Fruit fly (Drosophila melanogaster) whole organism, embryonic: ENCODE measurements around the gene CG6142.
A peak's percentile ranks its signal among the peaks of the same experiment; 100 is the strongest.

ENCODE experiments used
- BtbVII ChIP-seq: fragments of 200-800 bp; sonication (Bioruptor generic); optimal IDR thresholded peaks from 3 replicates; lab custom pipeline; 2017; ENCODE audit warnings: missing biosample characterization, mild to moderate bottlenecking, missing genetic modification characterization
- CG10543 ChIP-seq: fragments of 200-800 bp; sonication (Bioruptor generic); optimal IDR thresholded peaks from 3 replicates; lab custom pipeline; 2017; ENCODE audit warnings: missing biosample characterization, mild to moderate bottlenecking, missing genetic modification characterization, moderate library complexity
- CG11456 ChIP-seq: fragments of 200-800 bp; sonication (Bioruptor generic); IDR thresholded peaks from 3 replicates; pipeline ENCODE4 v1.3.6; 2022; ENCODE audit warnings: missing biosample characterization, missing genetic modification characterization
- CG11560 ChIP-seq: fragments of 200-800 bp; sonication (Bioruptor generic); IDR thresholded peaks from 3 replicates; pipeline ENCODE4 v1.3.6; 2022; ENCODE audit warnings: missing biosample characterization, missing genetic modification characterization
- CG12219 ChIP-seq: fragments of 200-800 bp; sonication (Bioruptor generic); optimal IDR thresholded peaks from 3 replicates; lab custom pipeline; 2018; ENCODE audit warnings: missing biosample characterization, mild to moderate bottlenecking, missing genetic modification characterization
- CG12659 ChIP-seq: fragments of 200-800 bp; sonication (Bioruptor generic); optimal IDR thresholded peaks from 3 replicates; lab custom pipeline; 2017; ENCODE audit warnings: mild to moderate bottlenecking, missing biosample characterization, missing genetic modification reagents, missing genetic modification characterization
- CG12769 ChIP-seq: fragments of 200-800 bp; sonication (Bioruptor generic); optimal IDR thresholded peaks from 2 replicates; lab custom pipeline; 2019; ENCODE audit warnings: missing biosample characterization, mild to moderate bottlenecking, missing genetic modification characterization, moderate library complexity
- CG14965 ChIP-seq: fragments of 200-800 bp; sonication (Bioruptor generic); optimal IDR thresholded peaks from 2 replicates; lab custom pipeline; 2016; ENCODE audit warnings: missing biosample characterization, missing genetic modification characterization, borderline replicate concordance
- CG15601 ChIP-seq: fragments of 200-800 bp; sonication (Bioruptor generic); optimal IDR thresholded peaks from 3 replicates; lab custom pipeline; 2019; ENCODE audit warnings: missing biosample characterization, mild to moderate bottlenecking, missing genetic modification characterization, moderate library complexity
- CG1647 ChIP-seq: fragments of 200-800 bp; sonication (Bioruptor generic); optimal IDR thresholded peaks from 3 replicates; lab custom pipeline; 2016; ENCODE audit warnings: missing biosample characterization, missing genetic modification characterization
- CG2712 ChIP-seq: fragments of 200-800 bp; optimal IDR thresholded peaks from 3 replicates; lab custom pipeline; 2019; ENCODE audit warnings: missing biosample characterization, mild to moderate bottlenecking, missing genetic modification characterization, moderate library complexity
- CG3065 ChIP-seq: fragments of 200-800 bp; sonication (Bioruptor generic); optimal IDR thresholded peaks from 2 replicates; lab custom pipeline; 2016; ENCODE audit warnings: missing biosample characterization, missing genetic modification characterization
- CG32532 ChIP-seq: fragments of 200-800 bp; sonication (Bioruptor generic); IDR thresholded peaks from 2 replicates; pipeline ENCODE4 v1.3.6; 2022; ENCODE audit warnings: missing biosample characterization, missing genetic modification characterization
- CG32767 ChIP-seq: fragments of 200-800 bp; sonication (Bioruptor generic); IDR thresholded peaks from 2 replicates; pipeline ENCODE4 v1.3.6; 2022; ENCODE audit warnings: missing biosample characterization, missing genetic modification characterization
- CG33213 ChIP-seq: fragments of 200-800 bp; sonication (Bioruptor generic); optimal IDR thresholded peaks from 3 replicates; lab custom pipeline; 2016; ENCODE audit warnings: missing biosample characterization, missing genetic modification characterization
- CG3847 ChIP-seq: fragments of 200-800 bp; sonication (Bioruptor generic); IDR thresholded peaks from 2 replicates; pipeline ENCODE4 v1.3.6; 2022; ENCODE audit warnings: missing biosample characterization, missing genetic modification characterization
- CG4854 ChIP-seq: fragments of 200-800 bp; sonication (Bioruptor generic); optimal IDR thresholded peaks from 2 replicates; lab custom pipeline; 2016; ENCODE audit warnings: missing biosample characterization, missing genetic modification characterization, inconsistent platforms
- CG5245 ChIP-seq: fragments of 200-800 bp; sonication (Bioruptor generic); optimal IDR thresholded peaks from 3 replicates; lab custom pipeline; 2016; ENCODE audit warnings: missing biosample characterization, missing genetic modification characterization
- CG6654 ChIP-seq: fragments of 200-800 bp; sonication (Bioruptor generic); optimal IDR thresholded peaks from 2 replicates; lab custom pipeline; 2017; ENCODE audit warnings: missing biosample characterization, mild to moderate bottlenecking, missing genetic modification characterization
- CG7556 ChIP-seq: fragments of 200-800 bp; sonication (Bioruptor generic); optimal IDR thresholded peaks from 2 replicates; lab custom pipeline; 2017; ENCODE audit warnings: missing biosample characterization, mild to moderate bottlenecking, missing genetic modification characterization
- CG8765 ChIP-seq: fragments of 200-800 bp; sonication (Bioruptor generic); IDR thresholded peaks from 2 replicates; pipeline ENCODE4 v1.3.6; 2022; ENCODE audit warnings: missing biosample characterization, missing genetic modification characterization
- CHES-1-like ChIP-seq: fragments of 200-800 bp; sonication (Bioruptor generic); optimal IDR thresholded peaks from 2 replicates; lab custom pipeline; 2016; ENCODE audit warnings: missing biosample characterization, missing genetic modification characterization
- CoRest ChIP-seq: fragments of 200-800 bp; sonication (Bioruptor generic); optimal IDR thresholded peaks from 3 replicates; lab custom pipeline; 2018; ENCODE audit warnings: missing biosample characterization, mild to moderate bottlenecking, missing genetic modification characterization, moderate library complexity
- Dref ChIP-seq: fragments of 200-800 bp; sonication (Bioruptor generic); IDR thresholded peaks from 2 replicates; pipeline ENCODE4 v1.3.6; 2022; ENCODE audit warnings: missing biosample characterization, missing genetic modification characterization
- E2f2 ChIP-seq: fragments of 200-800 bp; sonication (Bioruptor generic); IDR thresholded peaks from 2 replicates; pipeline ENCODE4 v1.3.6; 2022; ENCODE audit warnings: missing biosample characterization, missing genetic modification characterization
- Gug ChIP-seq: fragments of 200-800 bp; sonication (Bioruptor generic); IDR thresholded peaks from 4 replicates; pipeline ENCODE4 v1.3.6; 2022; ENCODE audit warnings: missing biosample characterization, missing genetic modification characterization
- Hr51 ChIP-seq, 2 experiments: fragments of 200-800 bp; sonication (Bioruptor generic); optimal IDR thresholded peaks; 2 replicates in 1 of 2; 3 replicates in 1 of 2; lab custom pipeline; 2016 to 2018; ENCODE audit warnings: missing biosample characterization in 2 of 2, missing genetic modification characterization in 2 of 2, mild to moderate bottlenecking in 1 of 2, moderate library complexity in 1 of 2
- NFAT ChIP-seq: fragments of 200-800 bp; sonication (Bioruptor generic); IDR thresholded peaks from 2 replicates; pipeline ENCODE4 v1.3.6; 2022; ENCODE audit warnings: missing biosample characterization, missing genetic modification characterization
- Oli ChIP-seq: fragments of 200-800 bp; sonication (Bioruptor generic); optimal IDR thresholded peaks from 2 replicates; lab custom pipeline; 2018; ENCODE audit warnings: missing biosample characterization, mild to moderate bottlenecking, missing genetic modification characterization, moderate library complexity
- ac ChIP-seq: fragments of 200-800 bp; sonication (Bioruptor generic); optimal IDR thresholded peaks from 3 replicates; lab custom pipeline; 2017; ENCODE audit warnings: missing biosample characterization, mild to moderate bottlenecking, missing genetic modification characterization
- aop ChIP-seq: fragments of 200-800 bp; sonication (Bioruptor generic); IDR thresholded peaks from 2 replicates; pipeline ENCODE4 v1.3.6; 2022; ENCODE audit warnings: missing biosample characterization, missing genetic modification characterization
- ap ChIP-seq: fragments of 200-800 bp; sonication (Bioruptor generic); IDR thresholded peaks from 2 replicates; pipeline ENCODE4 v1.3.6; 2022; ENCODE audit warnings: missing biosample characterization, missing genetic modification characterization
- bowl ChIP-seq: fragments of 200-800 bp; sonication (Bioruptor generic); IDR thresholded peaks from 2 replicates; pipeline ENCODE4 v1.3.6; 2022; ENCODE audit warnings: missing biosample characterization, missing genetic modification characterization
- crc ChIP-seq: fragments of 200-800 bp; sonication (Bioruptor generic); optimal IDR thresholded peaks from 2 replicates; lab custom pipeline; 2016; ENCODE audit warnings: missing biosample characterization, missing genetic modification characterization
- disco-r ChIP-seq: fragments of 200-800 bp; sonication (Bioruptor generic); optimal IDR thresholded peaks from 2 replicates; lab custom pipeline; 2016; ENCODE audit warnings: missing biosample characterization, missing genetic modification characterization
- dmrt99B ChIP-seq: fragments of 200-800 bp; sonication (Bioruptor generic); optimal IDR thresholded peaks from 2 replicates; lab custom pipeline; 2018; ENCODE audit warnings: missing biosample characterization, mild to moderate bottlenecking, missing genetic modification characterization, moderate library complexity
- fd102C ChIP-seq: fragments of 200-800 bp; sonication (Bioruptor generic); optimal IDR thresholded peaks from 2 replicates; lab custom pipeline; 2018; ENCODE audit warnings: missing biosample characterization, mild to moderate bottlenecking, missing genetic modification characterization, moderate library complexity
- gcm ChIP-seq: fragments of 200-800 bp; sonication (Bioruptor generic); optimal IDR thresholded peaks from 2 replicates; lab custom pipeline; 2019; ENCODE audit warnings: missing biosample characterization, mild to moderate bottlenecking, missing genetic modification characterization, moderate library complexity
- gem ChIP-seq: fragments of 200-800 bp; sonication (Bioruptor generic); optimal IDR thresholded peaks from 2 replicates; lab custom pipeline; 2019; ENCODE audit warnings: missing biosample characterization, mild to moderate bottlenecking, missing genetic modification characterization, moderate library complexity
- hb ChIP-seq: fragments of 200-800 bp; sonication (Bioruptor generic); IDR thresholded peaks from 3 replicates; pipeline ENCODE4 v1.3.6; 2022; ENCODE audit warnings: missing biosample characterization, missing genetic modification characterization; ENCODE audit not compliant: partially characterized antibody
- insv ChIP-seq, 2 experiments: fragments of 200-800 bp; sonication (Bioruptor generic); optimal IDR thresholded peaks; 3 replicates each; lab custom pipeline; 2016 to 2018; ENCODE audit warnings: missing biosample characterization in 2 of 2, missing genetic modification characterization in 2 of 2
- org-1 ChIP-seq: fragments of 200-800 bp; sonication (Bioruptor generic); optimal IDR thresholded peaks from 2 replicates; lab custom pipeline; 2017; ENCODE audit warnings: missing biosample characterization, missing genetic modification characterization
- pb ChIP-seq: fragments of 200-800 bp; sonication (Bioruptor generic); optimal IDR thresholded peaks from 3 replicates; lab custom pipeline; 2016; ENCODE audit warnings: missing biosample characterization, missing genetic modification characterization
- pho ChIP-seq: fragments of 200-800 bp; sonication (Bioruptor generic); optimal IDR thresholded peaks from 2 replicates; lab custom pipeline; 2016; ENCODE audit warnings: missing biosample characterization, missing genetic modification characterization
- phol ChIP-seq: fragments of 200-800 bp; sonication (Bioruptor generic); optimal IDR thresholded peaks from 3 replicates; lab custom pipeline; 2018; ENCODE audit warnings: missing biosample characterization, mild to moderate bottlenecking, missing genetic modification characterization, moderate library complexity
- repo ChIP-seq: fragments of 200-800 bp; sonication (Bioruptor generic); optimal IDR thresholded peaks from 2 replicates; lab custom pipeline; 2016; ENCODE audit warnings: missing biosample characterization, missing genetic modification characterization
- sim ChIP-seq: fragments of 200-800 bp; sonication (Bioruptor generic); IDR thresholded peaks from 2 replicates; pipeline ENCODE4 v1.3.6; 2022; ENCODE audit warnings: missing biosample characterization, missing genetic modification characterization
- slbo ChIP-seq: fragments of 200-800 bp; sonication (Bioruptor generic); IDR thresholded peaks from 2 replicates; pipeline ENCODE4 v1.3.6; 2022; ENCODE audit warnings: missing biosample characterization, missing genetic modification characterization
- unc-4 ChIP-seq: fragments of 200-800 bp; sonication (Bioruptor generic); IDR thresholded peaks from 2 replicates; pipeline ENCODE4 v1.3.6; 2022; ENCODE audit warnings: missing biosample characterization, missing genetic modification characterization; ENCODE audit not compliant: partially characterized antibody
- wdn ChIP-seq: fragments of 200-800 bp; sonication (Bioruptor generic); IDR thresholded peaks from 2 replicates; pipeline ENCODE4 v1.3.6; 2022; ENCODE audit warnings: missing biosample characterization, missing genetic modification characterization

The CG6142 gene

dm6 chr3R:26121108-26121507 is 11.8 kb upstream of the CG6142 start (continued):
- no peak for TF ChIP-seq sim (GFP tag; lab: Robert Waterston, UW)
- TF ChIP-seq CG2712 (tag; lab: Kevin White, UChicago): peak; percentile 3
- TF ChIP-seq CG32767: no peak
- TF ChIP-seq CG3065 (GFP tag; lab: Kevin White, UChicago): no peak
- peak; percentile 36 for TF ChIP-seq Oli (tag; lab: Kevin White, UChicago)
- peak; percentile 52; the same call in 1 of the 2 replicates for TF ChIP-seq wdn
- peak; percentile 67 for TF ChIP-seq CG32532 (GFP tag; lab: Robert Waterston, UW)
- TF ChIP-seq CG10543 (GFP tag; lab: Kevin White, UChicago): peak; percentile 20
- no peak for TF ChIP-seq CG4854 (GFP tag; lab: Kevin White, UChicago)
- TF ChIP-seq CG12219 (GFP tag; lab: Kevin White, UChicago): no peak
- no peak for TF ChIP-seq pb (GFP tag; lab: Kevin White, UChicago)
- TF ChIP-seq gem: peak; percentile 63
- TF ChIP-seq CG1647 (GFP tag; lab: Kevin White, UChicago): peak; percentile 17
- no peak for TF ChIP-seq Gug (GFP tag; lab: Robert Waterston, UW)
- TF ChIP-seq Hr51 (GFP tag; optimal IDR thresholded peaks at IDR 0.05; lab: Kevin White, UChicago): peak in 1 of 2 experiments; percentile 37
- TF ChIP-seq BtbVII (GFP tag; lab: Kevin White, UChicago): peak; percentile 8
- TF ChIP-seq CG5245 (GFP tag; lab: Kevin White, UChicago): no peak

DNA sequence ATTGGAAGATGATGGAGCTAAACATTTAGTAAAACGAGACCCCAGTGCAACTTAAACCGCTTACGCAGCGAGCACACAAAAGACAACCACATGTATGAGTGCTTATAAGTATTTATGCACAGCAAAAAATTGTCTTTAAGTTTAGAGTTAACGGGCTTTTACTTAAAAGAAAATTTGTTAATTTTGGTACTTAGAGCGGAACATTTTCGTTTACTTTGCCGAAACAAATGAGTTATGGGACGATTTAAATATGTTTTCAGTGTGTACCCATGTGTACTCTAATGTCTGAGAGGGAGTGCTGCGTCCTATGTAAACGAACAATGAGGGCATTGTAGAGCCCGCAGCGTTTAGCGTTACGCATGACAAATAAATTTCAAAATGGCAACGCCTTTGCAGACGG is 11.2 kb upstream of the CG6142 start:
- TF ChIP-seq dmrt99B (peak; percentile 23), repo (no peak), fd102C (no peak), crc (no peak), CoRest (tag; lab: Kevin White, UChicago) (no peak), Dref (GFP tag; lab: Robert Waterston, UW) (no peak), org-1 (GFP tag; lab: Kevin White, UChicago) (peak; percentile 44), slbo (peak; percentile 74), CG12769 (peak; percentile 79), hb (GFP tag; lab: Robert Waterston, UW) (no peak), phol (no peak), CG6654 (GFP tag; lab: Kevin White, UChicago) (no peak), CG33213 (no peak), CG12659 (GFP tag; lab: Kevin White, UChicago) (no peak), gcm (peak; percentile 11), insv (GFP tag; optimal IDR thresholded peaks at IDR 0.05; lab: Kevin White, UChicago) (no peak), CG8765 (GFP tag; lab: Robert Waterston, UW) (no peak), CG7556 (GFP tag; lab: Kevin White, UChicago) (no peak), unc-4 (GFP tag; lab: Robert Waterston, UW) (no peak), gem (peak; percentile 62), CG11456 (GFP tag; lab: Robert Waterston, UW) (no peak), ac (GFP tag; lab: Kevin White, UChicago) (no peak), bowl (no peak), CG3847 (GFP tag; lab: Robert Waterston, UW) (0 out of 2 replicates have a peak, but pooled peaks have one; percentile 31), pho (GFP tag; lab: Kevin White, UChicago) (no peak), CG4854 (GFP tag; lab: Kevin White, UChicago) (no peak), ap (GFP tag; lab: Robert Waterston, UW) (peak; percentile 36; the same call in 1 of the 2 replicates), E2f2 (GFP tag; lab: Robert Waterston, UW) (peak; percentile 22; the same call in 1 of the 2 replicates), CHES-1-like (no peak), NFAT (GFP tag; lab: Robert Waterston, UW) (no peak), CG11560 (tag; lab: Robert Waterston, UW) (0 out of 3 replicates have a peak, but pooled peaks have one; percentile 41), CG14965 (GFP tag; lab: Kevin White, UChicago) (no peak), disco-r (GFP tag; lab: Kevin White, UChicago) (no peak), CG15601 (no peak), aop (0 out of 2 replicates have a peak, but pooled peaks have one; percentile 11)
